Worm (Caenorhabditis elegans) whole organism, L2 larva: ENCODE measurements around the gene nhr-207.

ENCODE experiments used
- C34F6.9 ChIP-seq: fragments of 150-350 bp; optimal IDR thresholded peaks from 2 replicates; lab custom pipeline; 2014; ENCODE audit warnings: missing biosample characterization, missing genetic modification characterization
- F13H6.1 ChIP-seq: sonication (generic microtip); optimal IDR thresholded peaks from 2 replicates; lab custom pipeline; 2016; ENCODE audit warnings: missing genetic modification characterization, missing compliant biosample characterization
- ceh-82 ChIP-seq: fragments of 150-350 bp; optimal IDR thresholded peaks from 2 replicates; lab custom pipeline; 2014; ENCODE audit warnings: missing biosample characterization, missing genetic modification characterization
- fos-1 ChIP-seq: fragments of 150-350 bp; optimal IDR thresholded peaks from 2 replicates; lab custom pipeline; 2014; ENCODE audit warnings: missing biosample characterization, missing genetic modification characterization
- mab-5 ChIP-seq: fragments of 150-350 bp; optimal IDR thresholded peaks from 2 replicates; lab custom pipeline; 2014; ENCODE audit warnings: missing biosample characterization, missing genetic modification characterization
- nhr-11 ChIP-seq: fragments of 150-350 bp; optimal IDR thresholded peaks from 2 replicates; lab custom pipeline; 2014; ENCODE audit warnings: missing biosample characterization, missing genetic modification characterization
- nhr-237 ChIP-seq: fragments of 150-350 bp; optimal IDR thresholded peaks from 2 replicates; lab custom pipeline; 2014; ENCODE audit warnings: missing biosample characterization, missing genetic modification characterization

ce11 chrV:12114693-12115092, 18.7 kb downstream of the nhr-207 start, which contains the start of gene spin-1:
- TF ChIP-seq F13H6.1 (tag; lab: Kevin White, UChicago) (no peak), mab-5 (tag; lab: Kevin White, UChicago) (no peak), nhr-237 (tag; lab: Kevin White, UChicago) (no peak), nhr-11 (tag; lab: Kevin White, UChicago) (no peak), ceh-82 (tag; lab: Kevin White, UChicago) (no peak), fos-1 (no peak), C34F6.9 (tag; lab: Kevin White, UChicago) (no peak)
